Fruit fly (Drosophila melanogaster): ENCODE measurements around the gene CG2310.

dm6 chr3R:29508551-29509266 lies 15.4 kb upstream of the CG2310 start:
- no peak for TF ChIP-seq CG4282 (GFP tag; optimal IDR thresholded peaks at IDR 0.05)
- no peak for TF ChIP-seq fru (optimal IDR thresholded peaks at IDR 0.05)
- TF ChIP-seq Sox100B (GFP tag; optimal IDR thresholded peaks at IDR 0.05), result no peak
- no peak for TF ChIP-seq CG6689 (GFP tag; IDR thresholded peaks at IDR 0.05)
- TF ChIP-seq ap (GFP tag; IDR thresholded peaks at IDR 0.05), result no peak
- TF ChIP-seq pb (GFP tag; optimal IDR thresholded peaks at IDR 0.05), result no peak
- TF ChIP-seq Deaf1 (tag; optimal IDR thresholded peaks at IDR 0.05), result no peak
- no peak for TF ChIP-seq CG2875 (GFP tag; optimal IDR thresholded peaks at IDR 0.05)
- TF ChIP-seq CG16779 (GFP tag; IDR thresholded peaks at IDR 0.05), result no peak
- TF ChIP-seq ken (GFP tag; IDR thresholded peaks at IDR 0.05), result no peak
- TF ChIP-seq CG32767 (GFP tag; IDR thresholded peaks at IDR 0.05), result no peak
- TF ChIP-seq CG10565 (GFP tag; optimal IDR thresholded peaks at IDR 0.05), result no peak
